Worm (Caenorhabditis elegans): ENCODE data around the gene col-149.
"Not testable (repeated sequence)": the region's sequence is repeated elsewhere in the genome, so short reads cannot be mapped to it uniquely, and the experiment has no call there.

col-149 gene

ce11 chrV:10292819-10293357, at the start of gene col-149 (continued):
- TF ChIP-seq mxl-3 (GFP tag; optimal IDR thresholded peaks at IDR 0.05): peak; percentile 59
- no peak for TF ChIP-seq Y48G9A.11 (GFP tag; IDR thresholded peaks at IDR 0.05)
- peak; percentile 51 for TF ChIP-seq hlh-11 (tag; optimal IDR thresholded peaks at IDR 0.05)
- peak in 1 of 2 experiments; percentile 62 for TF ChIP-seq unc-62 (GFP tag; optimal IDR thresholded peaks at IDR 0.05 in 1 of 2)
- no peak for TF ChIP-seq unc-62 (tag; optimal IDR thresholded peaks at IDR 0.05)
- TF ChIP-seq dve-1 (tag; optimal IDR thresholded peaks at IDR 0.05; ENCODE audit: insufficient read depth): no peak
- no peak for TF ChIP-seq zfp-2 (tag; optimal IDR thresholded peaks at IDR 0.05)
- TF ChIP-seq hmg-1.1 (GFP tag; IDR thresholded peaks at IDR 0.05): no peak
- TF ChIP-seq arid-1 (GFP tag; conservative IDR thresholded peaks at IDR 0.05): no peak

- TF ChIP-seq F10B5.3 (tag; optimal IDR thresholded peaks at IDR 0.05): peak; percentile 55
- peak; percentile 95 for TF ChIP-seq nhr-48 (tag; optimal IDR thresholded peaks at IDR 0.05)
- peak; percentile 91 for TF ChIP-seq php-3 (GFP tag; IDR thresholded peaks at IDR 0.05)
- peak; percentile 84 for TF ChIP-seq lin-1 (GFP tag; IDR thresholded peaks at IDR 0.05)
- TF ChIP-seq daf-19 (GFP tag; conservative IDR thresholded peaks at IDR 0.05): peak; percentile 72; the same call in 1 of the 2 replicates
- peak; percentile 9 for TF ChIP-seq dve-1 (tag; optimal IDR thresholded peaks at IDR 0.05; ENCODE audit: insufficient read depth)
- TF ChIP-seq hif-1 (tag; optimal IDR thresholded peaks at IDR 0.05): peak; percentile 16 to 30
- TF ChIP-seq ceh-20 (GFP tag; IDR thresholded peaks at IDR 0.05): peak; percentile 95
- peak; percentile 94 for TF ChIP-seq egl-43 (GFP tag; IDR thresholded peaks at IDR 0.05)
- TF ChIP-seq T26A8.4 (GFP tag; IDR thresholded peaks at IDR 0.05): peak; percentile 95
- TF ChIP-seq madf-9 (GFP tag; conservative IDR thresholded peaks at IDR 0.05): peak; percentile 84
- 0 out of 2 replicates have a peak, but pooled peaks have one; percentile 11 for TF ChIP-seq Y105C5A.15 (GFP tag; IDR thresholded peaks at IDR 0.05)
- peak; percentile 47 for TF ChIP-seq dpl-1 (GFP tag; optimal IDR thresholded peaks at IDR 0.05)
- peak; percentile 94 for TF ChIP-seq tra-1 (GFP tag; IDR thresholded peaks at IDR 0.05)
- TF ChIP-seq nhr-102 (tag; optimal IDR thresholded peaks at IDR 0.05): peak; percentile 86
- TF ChIP-seq pha-4 (GFP tag; IDR thresholded peaks at IDR 0.05): peak; percentile 91
- TF ChIP-seq pha-4, daf-16 (tag; optimal IDR thresholded peaks at IDR 0.05): not testable (repeated sequence)
- TF ChIP-seq set-16 (GFP tag; IDR thresholded peaks at IDR 0.05): peak; percentile 63
- peak; percentile 78 for TF ChIP-seq vab-7 (GFP tag; IDR thresholded peaks at IDR 0.05)
- 0 out of 2 replicates have a peak, but pooled peaks have one; percentile 46 for TF ChIP-seq lim-7 (GFP tag; IDR thresholded peaks at IDR 0.05)
- TF ChIP-seq dmd-9 (GFP tag; IDR thresholded peaks at IDR 0.05): peak; percentile 94
- TF ChIP-seq lin-29 (GFP tag; IDR thresholded peaks at IDR 0.05): peak; percentile 92
- TF ChIP-seq mdt-29 (GFP tag; IDR thresholded peaks at IDR 0.05): peak; percentile 89
- TF ChIP-seq rbr-2 (tag; optimal IDR thresholded peaks at IDR 0.05): peak; percentile 80
- TF ChIP-seq lin-38 (GFP tag; IDR thresholded peaks at IDR 0.05): peak; percentile 92
- peak; percentile 78 for TF ChIP-seq mes-2 (tag; optimal IDR thresholded peaks at IDR 0.05; ENCODE audit: poor library complexity, severe bottlenecking)
- TF ChIP-seq spr-1 (tag; optimal IDR thresholded peaks at IDR 0.05): peak; percentile 71
- peak; percentile 91 for TF ChIP-seq ctbp-1 (GFP tag; IDR thresholded peaks at IDR 0.05)
- peak; percentile 89 for TF ChIP-seq Y48G9A.11 (GFP tag; IDR thresholded peaks at IDR 0.05)
- peak; percentile 54 for TF ChIP-seq spr-3 (GFP tag; optimal IDR thresholded peaks at IDR 0.05)
- TF ChIP-seq snpc-1.2 (GFP tag; IDR thresholded peaks at IDR 0.05): peak; percentile 82
- peak; percentile 54 for TF ChIP-seq mxl-3 (GFP tag; optimal IDR thresholded peaks at IDR 0.05)
- TF ChIP-seq hmg-1.1 (GFP tag; IDR thresholded peaks at IDR 0.05): peak; percentile 90
- peak; percentile 93 for TF ChIP-seq zfp-3 (GFP tag; conservative IDR thresholded peaks at IDR 0.05)
- TF ChIP-seq hlh-11 (tag; optimal IDR thresholded peaks at IDR 0.05): peak; percentile 88
- TF ChIP-seq Y75B8A.6 (GFP tag; IDR thresholded peaks at IDR 0.05): peak; percentile 94
- peak in 1 of 2 experiments; percentile 21 for TF ChIP-seq lsy-2 (tag; optimal IDR thresholded peaks at IDR 0.05)
- TF ChIP-seq zip-11 (GFP tag; IDR thresholded peaks at IDR 0.05): 0 out of 2 replicates have a peak, but pooled peaks have one; percentile 23
- TF ChIP-seq aha-1 (tag): peak; percentile 93
- peak; percentile 65 for TF ChIP-seq T20F7.1 (GFP tag; optimal IDR thresholded peaks at IDR 0.05)
- peak; percentile 0 for TF ChIP-seq nhr-6 (tag; optimal IDR thresholded peaks at IDR 0.05)
- TF ChIP-seq daf-16 (GFP tag; optimal IDR thresholded peaks at IDR 0.05): peak in 1 of 2 experiments; percentile 51
Measured at ce11 chrV:10341905-10342328, 49.2 kb upstream of the col-149 start, which contains the start of gene K07C5.13. Gene K07C5.13, plus strand, starts transcription at chrV:10342055.
